Worm (Caenorhabditis elegans): Measurements from ENCODE around the gene C24A8.6.

ce11 chrX:4306861-4307260, 25.3 kb downstream of the C24A8.6 start, which contains the start of gene pqn-15:
- TF ChIP-seq ceh-36 (tag; optimal IDR thresholded peaks at IDR 0.05) (no peak), hmbx-1 (tag; optimal IDR thresholded peaks at IDR 0.05) (no peak), hmg-4 (GFP tag; optimal IDR thresholded peaks at IDR 0.05) (no peak), tbx-11 (GFP tag; IDR thresholded peaks at IDR 0.05) (no peak), flt-1 (GFP tag; IDR thresholded peaks at IDR 0.05) (no peak), tra-4 (tag; optimal IDR thresholded peaks at IDR 0.05) (no peak), ama-1 (optimal IDR thresholded peaks at IDR 0.05) (no peak), pes-1 (GFP tag; IDR thresholded peaks at IDR 0.05) (no peak), F13C5.2 (tag; optimal IDR thresholded peaks at IDR 0.05) (no peak), sea-1 (GFP tag; conservative IDR thresholded peaks at IDR 0.05) (no peak)

All from whole organism, early embryonic.